Worm (Caenorhabditis elegans) whole organism, young adult: ENCODE measurements around the gene C04B4.6.

Experiments
- F33H1.4 ChIP-seq: fragments of 200-800 bp; sonication (Bioruptor generic); IDR thresholded peaks from 2 replicates; pipeline ENCODE4 v1.3.6; 2022; ENCODE audit warnings: missing genetic modification reagents, missing genetic modification characterization, missing compliant biosample characterization
- F52B5.7 ChIP-seq: sonication (generic microtip); optimal IDR thresholded peaks from 2 replicates; lab custom pipeline; 2016; ENCODE audit warnings: mild to moderate bottlenecking, missing genetic modification characterization, missing compliant biosample characterization
- F57A8.1 ChIP-seq: fragments of 200-800 bp; sonication (Bioruptor generic); optimal IDR thresholded peaks from 2 replicates; lab custom pipeline; 2018; ENCODE audit warnings: mild to moderate bottlenecking, missing genetic modification characterization, moderate library complexity, missing compliant biosample characterization
- K11D2.4 ChIP-seq: fragments of 200-800 bp; sonication (Bioruptor generic); IDR thresholded peaks from 2 replicates; pipeline ENCODE4 v1.3.6; 2022; ENCODE audit warnings: missing genetic modification reagents, missing genetic modification characterization, missing compliant biosample characterization
- K12H6.12 ChIP-seq: fragments of 200-800 bp; sonication (Bioruptor generic); optimal IDR thresholded peaks from 2 replicates; lab custom pipeline; 2018; ENCODE audit warnings: mild to moderate bottlenecking, missing genetic modification characterization, missing compliant biosample characterization
- Y53F4B.3 ChIP-seq: fragments of 200-800 bp; sonication (Bioruptor generic); IDR thresholded peaks from 2 replicates; pipeline ENCODE4 v1.3.6; 2022; ENCODE audit warnings: missing genetic modification reagents, missing genetic modification characterization, missing compliant biosample characterization
- Y79H2A.3 ChIP-seq: fragments of 200-800 bp; sonication (Bioruptor generic); conservative IDR thresholded peaks from 2 replicates; pipeline ENCODE4 v1.3.6; 2022; ENCODE audit warnings: missing genetic modification reagents, missing genetic modification characterization, missing compliant biosample characterization
- akir-1 ChIP-seq: fragments of 200-800 bp; sonication (Bioruptor generic); optimal IDR thresholded peaks from 2 replicates; lab custom pipeline; 2018; ENCODE audit warnings: mild to moderate bottlenecking, missing genetic modification characterization, moderate library complexity, missing compliant biosample characterization
- aptf-2 ChIP-seq: fragments of 200-800 bp; sonication (Bioruptor generic); conservative IDR thresholded peaks from 2 replicates; pipeline ENCODE4 v1.3.6; 2022; ENCODE audit warnings: missing genetic modification reagents, missing genetic modification characterization, missing compliant biosample characterization
- atf-7 ChIP-seq: sonication (generic microtip); optimal IDR thresholded peaks from 2 replicates; lab custom pipeline; 2017; ENCODE audit warnings: mild to moderate bottlenecking, missing genetic modification characterization, missing compliant biosample characterization
- attf-5 ChIP-seq: fragments of 200-800 bp; sonication (Bioruptor generic); optimal IDR thresholded peaks from 2 replicates; lab custom pipeline; 2018; ENCODE audit warnings: mild to moderate bottlenecking, missing genetic modification characterization, missing compliant biosample characterization
- attf-6 ChIP-seq: fragments of 200-800 bp; sonication (Bioruptor generic); IDR thresholded peaks from 2 replicates; pipeline ENCODE4 v1.3.6; 2022; ENCODE audit warnings: missing genetic modification reagents, missing genetic modification characterization, missing compliant biosample characterization
- bed-2 ChIP-seq: fragments of 200-800 bp; sonication (Bioruptor generic); IDR thresholded peaks from 2 replicates; pipeline ENCODE4 v1.3.6; 2022; ENCODE audit warnings: missing genetic modification reagents, missing genetic modification characterization, missing compliant biosample characterization
- ccch-3 ChIP-seq: fragments of 200-800 bp; sonication (Bioruptor generic); optimal IDR thresholded peaks from 2 replicates; lab custom pipeline; 2018; ENCODE audit warnings: mild to moderate bottlenecking, missing genetic modification characterization, missing compliant biosample characterization
- ceh-40 ChIP-seq: fragments of 200-800 bp; sonication (Bioruptor generic); IDR thresholded peaks from 2 replicates; pipeline ENCODE4 v1.3.6; 2022; ENCODE audit warnings: missing genetic modification characterization, missing compliant biosample characterization
- ceh-58 ChIP-seq: fragments of 200-800 bp; sonication (Bioruptor generic); IDR thresholded peaks from 2 replicates; pipeline ENCODE4 v1.3.6; 2022; ENCODE audit warnings: missing genetic modification characterization, missing compliant biosample characterization
- ceh-91 ChIP-seq: fragments of 200-800 bp; sonication (Bioruptor generic); IDR thresholded peaks from 2 replicates; pipeline ENCODE4 v1.3.6; 2022; ENCODE audit warnings: missing genetic modification reagents, missing genetic modification characterization, missing compliant biosample characterization
- ekl-4 ChIP-seq: fragments of 200-800 bp; sonication (Bioruptor generic); IDR thresholded peaks from 2 replicates; pipeline ENCODE4 v1.3.6; 2022; ENCODE audit warnings: missing genetic modification reagents, missing genetic modification characterization, missing compliant biosample characterization
- hlh-26 ChIP-seq: fragments of 200-800 bp; sonication (Bioruptor generic); conservative IDR thresholded peaks from 2 replicates; pipeline ENCODE4 v1.3.6; 2022; ENCODE audit warnings: missing genetic modification reagents, missing genetic modification characterization, missing compliant biosample characterization
- lin-26 ChIP-seq: fragments of 200-800 bp; sonication (Bioruptor generic); IDR thresholded peaks from 2 replicates; pipeline ENCODE4 v1.3.6; 2022; ENCODE audit warnings: missing genetic modification reagents, missing genetic modification characterization, missing compliant biosample characterization
- lir-1 ChIP-seq: fragments of 200-800 bp; sonication (Bioruptor generic); conservative IDR thresholded peaks from 2 replicates; pipeline ENCODE4 v1.3.6; 2022; ENCODE audit warnings: missing genetic modification reagents, missing genetic modification characterization, missing compliant biosample characterization
- lsl-1 ChIP-seq: fragments of 200-800 bp; sonication (Bioruptor generic); optimal IDR thresholded peaks from 2 replicates; lab custom pipeline; 2018; ENCODE audit warnings: mild to moderate bottlenecking, missing genetic modification characterization, moderate library complexity, missing compliant biosample characterization
- lsy-27 ChIP-seq: sonication (generic microtip); optimal IDR thresholded peaks from 2 replicates; lab custom pipeline; 2017; ENCODE audit warnings: missing genetic modification characterization, mild to moderate bottlenecking, missing compliant biosample characterization, antibody characterized with exemption, missing genotype, borderline replicate concordance; ENCODE audit not compliant: insufficient read depth
- mes-4 ChIP-seq: sonication (generic microtip); optimal IDR thresholded peaks from 2 replicates; lab custom pipeline; 2016; ENCODE audit warnings: missing genotype, missing genetic modification characterization, missing compliant biosample characterization
- pbrm-1 ChIP-seq: fragments of 200-800 bp; sonication (Bioruptor generic); IDR thresholded peaks from 2 replicates; pipeline ENCODE4 v1.3.6; 2022; ENCODE audit warnings: missing genetic modification reagents, missing genetic modification characterization, missing compliant biosample characterization
- rpc-1 ChIP-seq, 2 experiments: fragments of 150-350 bp in 1 of 2; sonication (generic microtip) in 1 of 2; optimal IDR thresholded peaks; 2 replicates each; lab custom pipeline; 2014 to 2018; ENCODE audit warnings: missing biosample characterization in 1 of 2, missing genetic modification characterization in 1 of 2, missing genetic modification reagents in 1 of 2, missing genotype in 1 of 2
- snpc-1.1 ChIP-seq: sonication (generic microtip); optimal IDR thresholded peaks from 2 replicates; lab custom pipeline; 2017; ENCODE audit warnings: missing genetic modification characterization, mild to moderate bottlenecking, missing compliant biosample characterization, antibody characterized with exemption, moderate library complexity, missing genotype, missing genetic modification reagents; ENCODE audit not compliant: insufficient read depth
- somi-1 ChIP-seq: fragments of 200-800 bp; sonication (Bioruptor generic); optimal IDR thresholded peaks from 2 replicates; lab custom pipeline; 2018; ENCODE audit warnings: mild to moderate bottlenecking, missing genetic modification characterization, missing compliant biosample characterization
- unc-62 ChIP-seq: fragments of 150-350 bp; optimal IDR thresholded peaks from 2 replicates; lab custom pipeline; 2014; ENCODE audit warnings: missing biosample characterization, missing genetic modification reagents, missing genetic modification characterization
- ztf-28 ChIP-seq: fragments of 200-800 bp; sonication (Bioruptor generic); IDR thresholded peaks from 2 replicates; pipeline ENCODE4 v1.3.6; 2022; ENCODE audit warnings: missing genetic modification reagents, missing genetic modification characterization, missing compliant biosample characterization
- ztf-3 ChIP-seq: fragments of 200-800 bp; sonication (Bioruptor generic); optimal IDR thresholded peaks from 2 replicates; lab custom pipeline; 2018; ENCODE audit warnings: mild to moderate bottlenecking, missing genetic modification characterization, missing compliant biosample characterization

Gene C04B4.6

ce11 chrX:12320737-12321136, 45.3 kb upstream of the C04B4.6 start, which contains the start of gene ceh-40:
TSS of gene ceh-40 (minus strand) at chrX:12320777.
- no peak for TF ChIP-seq hlh-26 (GFP tag; lab: Robert Waterston, UW)
- peak; percentile 5 for TF ChIP-seq unc-62

ce11 chrX:12317560-12317959, 42.1 kb upstream of the C04B4.6 start:
- TF ChIP-seq snpc-1.1 (no peak), pbrm-1 (GFP tag; lab: Robert Waterston, UW) (no peak), rpc-1 (optimal IDR thresholded peaks at IDR 0.05; lab: Kevin White, UChicago) (no peak), rpc-1 (tag; optimal IDR thresholded peaks at IDR 0.05; lab: Kevin White, UChicago) (no peak), F33H1.4 (no peak), ccch-3 (GFP tag; lab: Kevin White, UChicago) (no peak)

- TF ChIP-seq attf-5 (GFP tag; lab: Kevin White, UChicago): no peak
- no peak for TF ChIP-seq Y79H2A.3 (GFP tag; lab: Robert Waterston, UW)
- no peak for TF ChIP-seq aptf-2 (GFP tag; lab: Robert Waterston, UW)
- TF ChIP-seq somi-1 (GFP tag; lab: Kevin White, UChicago): no peak
- TF ChIP-seq ceh-91: no peak
- no peak for TF ChIP-seq K12H6.12
- TF ChIP-seq, all 124 proteins: peak for 0
Measured at ce11 chrX:12315268-12315667, 39.8 kb upstream of the C04B4.6 start, which contains the start of gene xtr-2. TSS of gene xtr-2 (plus strand) at chrX:12315568.

- TF ChIP-seq lir-1 (GFP tag; lab: Robert Waterston, UW) (no peak), atf-7 (tag; lab: Kevin White, UChicago) (no peak), akir-1 (GFP tag; lab: Kevin White, UChicago) (no peak)
Measured at ce11 chrX:12314395-12314794, 38.9 kb upstream of the C04B4.6 start.

- peak; percentile 57; the same call in 1 of the 2 replicates for TF ChIP-seq lir-1 (GFP tag; lab: Robert Waterston, UW)
- TF ChIP-seq bed-2: peak; percentile 59; the same call in 1 of the 2 replicates
- peak; percentile 52; the same call in 1 of the 2 replicates for TF ChIP-seq K11D2.4
- TF ChIP-seq ztf-28: no peak
- TF ChIP-seq, all 124 proteins: peak for 3
Measured at ce11 chrX:12313779-12314178, 38.3 kb upstream of the C04B4.6 start.

- TF ChIP-seq attf-6 (GFP tag; lab: Robert Waterston, UW): peak; percentile 86
- TF ChIP-seq, all 124 proteins: peak for 1; not testable (repeated sequence) for 123
Measured at ce11 chrX:12308045-12308499, 32.6 kb upstream of the C04B4.6 start, which contains the start of gene F17A2.16. TSS of gene F17A2.16 (plus strand) at chrX:12308449.

- TF ChIP-seq lir-1 (GFP tag; lab: Robert Waterston, UW) (no peak), lsl-1 (GFP tag; lab: Kevin White, UChicago) (no peak), atf-7 (tag; lab: Kevin White, UChicago) (no peak), Y53F4B.3 (GFP tag; lab: Robert Waterston, UW) (no peak), F52B5.7 (tag; lab: Kevin White, UChicago) (no peak), ztf-28 (no peak), F57A8.1 (GFP tag; lab: Kevin White, UChicago) (no peak), lsy-27 (tag; lab: Kevin White, UChicago) (no peak), hlh-26 (GFP tag; lab: Robert Waterston, UW) (no peak), ztf-3 (GFP tag; lab: Kevin White, UChicago) (no peak), ekl-4 (GFP tag; lab: Robert Waterston, UW) (no peak), mes-4 (tag; lab: Kevin White, UChicago) (no peak), ceh-58 (GFP tag; lab: Robert Waterston, UW) (no peak), lin-26 (no peak), ceh-40 (no peak)
Measured at ce11 chrX:12306565-12306964, 31.1 kb upstream of the C04B4.6 start, which contains the start of gene phf-32. TSS of gene phf-32 (plus strand) at chrX:12306865.
